Worm (Caenorhabditis elegans): ENCODE results near the gene F44E5.15.

- TF ChIP-seq peb-1 (tag; optimal IDR thresholded peaks at IDR 0.05) (no peak), ztf-11 (tag; optimal IDR thresholded peaks at IDR 0.05) (no peak), elt-1 (tag; optimal IDR thresholded peaks at IDR 0.05) (no peak), nhr-237 (tag; optimal IDR thresholded peaks at IDR 0.05) (no peak), elt-3 (tag; optimal IDR thresholded peaks at IDR 0.05) (no peak), snpc-4 (tag; optimal IDR thresholded peaks at IDR 0.05) (no peak), egl-27 (tag; optimal IDR thresholded peaks at IDR 0.05) (no peak)
These were observed 47.4 kb downstream of the F44E5.15 start, which contains the start of gene Y6D1A.2 for ce11 chrII:11819824-11820223.
